Worm (Caenorhabditis elegans): ENCODE data around the gene ZK218.1.

Gene ZK218.1

ce11 chrV:17104527-17104926, 12.2 kb downstream of the ZK218.1 start, which contains the start of gene nhr-248:
TSS of gene nhr-248 (minus strand) at chrV:17104627.
- TF ChIP-seq unc-62 (GFP tag; optimal IDR thresholded peaks at IDR 0.05), result no peak

ce11 chrV:17105483-17105882, 13.1 kb downstream of the ZK218.1 start, which contains the start of gene ZK218.7:
TSS of gene ZK218.7 (plus strand) at chrV:17105783.
- TF ChIP-seq unc-62 (GFP tag; optimal IDR thresholded peaks at IDR 0.05), result no peak

ce11 chrV:17108310-17108709, 15.9 kb downstream of the ZK218.1 start, which contains the start of gene ZK218.11:
TSS of gene ZK218.11 (minus strand) at chrV:17108410.
- TF ChIP-seq unc-62 (GFP tag; optimal IDR thresholded peaks at IDR 0.05), result no peak
